Worm (Caenorhabditis elegans): ENCODE data around the gene F07G6.2.

- no peak for TF ChIP-seq C34F6.9 (tag; optimal IDR thresholded peaks at IDR 0.05)
- no peak for TF ChIP-seq unc-62 (GFP tag; optimal IDR thresholded peaks at IDR 0.05)
- no peak for TF ChIP-seq elt-3 (tag; optimal IDR thresholded peaks at IDR 0.05)
- no peak for TF ChIP-seq fos-1 (tag; optimal IDR thresholded peaks at IDR 0.05)
- TF ChIP-seq mbf-1 (tag; optimal IDR thresholded peaks at IDR 0.05), result no peak
- TF ChIP-seq zag-1 (tag; optimal IDR thresholded peaks at IDR 0.05), result no peak
- TF ChIP-seq nhr-6 (tag; optimal IDR thresholded peaks at IDR 0.05), result no peak
- TF ChIP-seq ceh-82 (tag; optimal IDR thresholded peaks at IDR 0.05), result no peak
- no peak for TF ChIP-seq lsy-2 (tag; optimal IDR thresholded peaks at IDR 0.05)
- TF ChIP-seq nhr-237 (tag; optimal IDR thresholded peaks at IDR 0.05), result no peak
These were observed 24.1 kb upstream of the F07G6.2 start for ce11 chrX:1703049-1703448.
